Worm (Caenorhabditis elegans) whole organism, late embryonic: ENCODE measurements around the gene nap-1.

Source experiments
- F13H6.1 ChIP-seq: sonication (generic microtip); optimal IDR thresholded peaks from 2 replicates; lab custom pipeline; 2016; ENCODE audit warnings: missing genetic modification characterization, missing compliant biosample characterization
- dve-1 ChIP-seq: sonication (generic microtip); optimal IDR thresholded peaks from 2 replicates; lab custom pipeline; 2017; ENCODE audit warnings: antibody characterized with exemption, mild to moderate bottlenecking, missing genetic modification characterization, missing compliant biosample characterization
- pros-1 ChIP-seq: fragments of 150-350 bp; optimal IDR thresholded peaks from 2 replicates; lab custom pipeline; 2014; ENCODE audit warnings: missing biosample characterization, missing genetic modification reagents, missing genetic modification characterization
- unc-55 ChIP-seq: sonication (generic microtip); optimal IDR thresholded peaks from 2 replicates; lab custom pipeline; 2017; ENCODE audit warnings: missing biosample characterization, missing genetic modification reagents, missing genetic modification characterization

- TF ChIP-seq pros-1 (tag; lab: Kevin White, UChicago) (no peak), dve-1 (tag; lab: Kevin White, UChicago) (no peak), F13H6.1 (tag; lab: Kevin White, UChicago) (no peak), unc-55 (GFP tag; lab: Kevin White, UChicago) (no peak)
Observed at ce11 chrIV:8332526-8332925, 46.6 kb downstream of the nap-1 start, which contains the start of gene lys-10.
